Worm (Caenorhabditis elegans) whole organism, L2 larva: ENCODE results near the gene str-232.

Experiments used
- R02D3.7 ChIP-seq: fragments of 150-350 bp; optimal IDR thresholded peaks from 2 replicates; lab custom pipeline; 2014; ENCODE audit warnings: missing biosample characterization, missing genetic modification characterization
- ZK546.5 ChIP-seq: sonication (generic microtip); optimal IDR thresholded peaks from 2 replicates; lab custom pipeline; 2017; ENCODE audit warnings: missing biosample characterization, missing genetic modification characterization
- aly-2 ChIP-seq: fragments of 150-350 bp; optimal IDR thresholded peaks from 2 replicates; lab custom pipeline; 2014; ENCODE audit warnings: missing biosample characterization, missing genetic modification characterization
- ceh-16 ChIP-seq: fragments of 150-350 bp; optimal IDR thresholded peaks from 2 replicates; lab custom pipeline; 2014; ENCODE audit warnings: missing biosample characterization, missing genetic modification characterization
- crh-2 ChIP-seq: sonication (generic microtip); optimal IDR thresholded peaks from 2 replicates; lab custom pipeline; 2017; ENCODE audit warnings: missing biosample characterization, missing genetic modification characterization
- elt-3 ChIP-seq: sonication (generic microtip); optimal IDR thresholded peaks from 2 replicates; lab custom pipeline; 2017; ENCODE audit warnings: missing biosample characterization, missing genetic modification characterization
- lin-13 ChIP-seq: fragments of 150-350 bp; optimal IDR thresholded peaks from 2 replicates; lab custom pipeline; 2014; ENCODE audit warnings: missing biosample characterization, missing genetic modification reagents, missing genetic modification characterization
- mdl-1 ChIP-seq, 2 experiments: fragments of 150-350 bp in 1 of 2; sonication (generic microtip) in 1 of 2; optimal IDR thresholded peaks; 2 replicates each; lab custom pipeline; 2017; ENCODE audit warnings: missing biosample characterization in 2 of 2, missing genetic modification characterization in 2 of 2
- nhr-12 ChIP-seq: fragments of 150-350 bp; optimal IDR thresholded peaks from 2 replicates; lab custom pipeline; 2014; ENCODE audit warnings: missing biosample characterization, missing genetic modification characterization
- nhr-237 ChIP-seq: fragments of 150-350 bp; optimal IDR thresholded peaks from 2 replicates; lab custom pipeline; 2014; ENCODE audit warnings: missing biosample characterization, missing genetic modification characterization
- nhr-25 ChIP-seq: fragments of 150-350 bp; sonication (generic microtip); optimal IDR thresholded peaks from 3 replicates; lab custom pipeline; 2014; ENCODE audit warnings: missing biosample characterization, missing genetic modification characterization
- nhr-77 ChIP-seq: fragments of 150-350 bp; optimal IDR thresholded peaks from 2 replicates; lab custom pipeline; 2014; ENCODE audit warnings: missing biosample characterization, missing genetic modification characterization
- sem-4 ChIP-seq: fragments of 150-350 bp; optimal IDR thresholded peaks from 2 replicates; lab custom pipeline; 2014; ENCODE audit warnings: missing biosample characterization, missing genetic modification reagents, missing genetic modification characterization
- unc-62 ChIP-seq: fragments of 150-350 bp; optimal IDR thresholded peaks from 2 replicates; lab custom pipeline; 2014; ENCODE audit warnings: missing biosample characterization, missing genetic modification reagents, missing genetic modification characterization

- TF ChIP-seq nhr-12 (tag; lab: Kevin White, UChicago): no peak
- TF ChIP-seq R02D3.7 (tag; lab: Kevin White, UChicago): no peak
- no peak for TF ChIP-seq sem-4 (tag; lab: Kevin White, UChicago)
- TF ChIP-seq nhr-77 (tag; lab: Kevin White, UChicago): no peak
- TF ChIP-seq elt-3 (tag; lab: Kevin White, UChicago): no peak
- no peak for TF ChIP-seq nhr-237 (tag; lab: Kevin White, UChicago)
- TF ChIP-seq mdl-1 (tag; optimal IDR thresholded peaks at IDR 0.05; lab: Kevin White, UChicago): no peak
- no peak for TF ChIP-seq ZK546.5 (tag; lab: Kevin White, UChicago)
- TF ChIP-seq unc-62: no peak
- no peak for TF ChIP-seq aly-2 (tag; lab: Kevin White, UChicago)
- no peak for TF ChIP-seq nhr-25 (tag; lab: Kevin White, UChicago)
- no peak for TF ChIP-seq crh-2 (tag; lab: Kevin White, UChicago)
- TF ChIP-seq lin-13 (GFP tag; lab: Kevin White, UChicago): no peak
- no peak for TF ChIP-seq ceh-16
Measured at ce11 chrV:16024917-16025316, 9.4 kb upstream of the str-232 start.
